Worm (Caenorhabditis elegans) whole organism, L3 larva: ENCODE measurements around the gene srx-112.

Experiments used
- R02D3.7 ChIP-seq: fragments of 150-350 bp; optimal IDR thresholded peaks from 2 replicates; lab custom pipeline; 2014; ENCODE audit warnings: missing biosample characterization, missing genetic modification characterization
- aly-2 ChIP-seq: fragments of 150-350 bp; optimal IDR thresholded peaks from 2 replicates; lab custom pipeline; 2014; ENCODE audit warnings: missing biosample characterization, missing genetic modification characterization
- ama-1 ChIP-seq: fragments of 150-350 bp; optimal IDR thresholded peaks from 2 replicates; lab custom pipeline; 2018
- ceh-28 ChIP-seq: fragments of 150-350 bp; optimal IDR thresholded peaks from 2 replicates; lab custom pipeline; 2014; ENCODE audit warnings: missing biosample characterization, missing genetic modification reagents, missing genetic modification characterization
- ceh-9 ChIP-seq: sonication (generic microtip); optimal IDR thresholded peaks from 2 replicates; lab custom pipeline; 2018; ENCODE audit warnings: missing biosample characterization, missing genetic modification characterization
- elt-1 ChIP-seq: fragments of 150-350 bp; optimal IDR thresholded peaks from 2 replicates; lab custom pipeline; 2014; ENCODE audit warnings: missing biosample characterization, missing genetic modification characterization
- fos-1 ChIP-seq: fragments of 150-350 bp; optimal IDR thresholded peaks from 2 replicates; lab custom pipeline; 2014; ENCODE audit warnings: missing biosample characterization, missing genetic modification characterization
- nfya-1 ChIP-seq: sonication (generic microtip); optimal IDR thresholded peaks from 2 replicates; lab custom pipeline; 2017; ENCODE audit warnings: missing genetic modification characterization, mild to moderate bottlenecking, missing compliant biosample characterization, antibody characterized with exemption, moderate library complexity; ENCODE audit not compliant: insufficient read depth
- unc-62 ChIP-seq: fragments of 150-350 bp; sonication (generic microtip); optimal IDR thresholded peaks from 4 replicates; lab custom pipeline; 2014; ENCODE audit warnings: missing biosample characterization, missing genetic modification reagents, missing genetic modification characterization
- zag-1 ChIP-seq: fragments of 150-350 bp; optimal IDR thresholded peaks from 2 replicates; lab custom pipeline; 2014; ENCODE audit warnings: missing biosample characterization, missing genetic modification characterization

ce11 chrII:3716961-3717360 is 47.4 kb downstream of the srx-112 start, which contains the start of gene fbxc-52:
- TF ChIP-seq zag-1 (tag; lab: Kevin White, UChicago) = no peak
- no peak for TF ChIP-seq ama-1 (lab: Kevin White, UChicago)
- TF ChIP-seq nfya-1 (tag; lab: Kevin White, UChicago) = no peak
- TF ChIP-seq unc-62 = no peak
- TF ChIP-seq aly-2 = no peak
- TF ChIP-seq ceh-28 (tag; lab: Kevin White, UChicago) = no peak
- no peak for TF ChIP-seq ceh-9 (tag; lab: Kevin White, UChicago)
- no peak for TF ChIP-seq elt-1 (tag; lab: Kevin White, UChicago)
- TF ChIP-seq fos-1 (tag; lab: Kevin White, UChicago) = no peak
- no peak for TF ChIP-seq R02D3.7
